Fruit fly (Drosophila melanogaster) whole organism, wandering third instar larva: ENCODE results near the gene CG14269.

Experiments used
- Abd-B ChIP-seq: fragments of >200 bp; optimal IDR thresholded peaks from 2 replicates; lab custom pipeline; 2017; ENCODE audit warnings: missing biosample characterization, missing genetic modification characterization
- CG32264 ChIP-seq: fragments of 200-800 bp; sonication (Bioruptor generic); optimal IDR thresholded peaks from 2 replicates; lab custom pipeline; 2016; ENCODE audit warnings: missing biosample characterization, missing genetic modification characterization
- CG9705 ChIP-seq: fragments of 200-800 bp; sonication (Bioruptor generic); optimal IDR thresholded peaks from 2 replicates; lab custom pipeline; 2018; ENCODE audit warnings: missing biosample characterization, mild to moderate bottlenecking, missing genetic modification characterization
- CrebA ChIP-seq: fragments of 200-800 bp; sonication (Bioruptor generic); optimal IDR thresholded peaks from 2 replicates; lab custom pipeline; 2016; ENCODE audit warnings: missing biosample characterization, mild to moderate bottlenecking, missing genetic modification characterization, borderline replicate concordance
- Dif ChIP-seq: fragments of 200-275, 200-300 bp; sonication (Bioruptor generic); optimal IDR thresholded peaks from 2 replicates; lab custom pipeline; 2018; ENCODE audit warnings: missing biosample characterization, missing genetic modification characterization; ENCODE audit not compliant: partially characterized antibody
- GATAd ChIP-seq: sonication (Bioruptor generic); optimal IDR thresholded peaks from 2 replicates; lab custom pipeline; 2016; ENCODE audit warnings: missing biosample characterization, missing genetic modification characterization
- HLH106 ChIP-seq: fragments of 200-800 bp; optimal IDR thresholded peaks from 3 replicates; lab custom pipeline; 2019; ENCODE audit warnings: missing biosample characterization, mild to moderate bottlenecking, missing genetic modification characterization, moderate library complexity
- Hnf4 ChIP-seq: fragments of 200-800 bp; sonication (Bioruptor generic); optimal IDR thresholded peaks from 2 replicates; lab custom pipeline; 2016; ENCODE audit warnings: missing biosample characterization, mild to moderate bottlenecking, missing genetic modification characterization
- Hr83 ChIP-seq: fragments of 200-300 bp; sonication (Bioruptor generic); optimal IDR thresholded peaks from 2 replicates; lab custom pipeline; 2016; ENCODE audit warnings: missing biosample characterization, mild to moderate bottlenecking, missing genetic modification characterization, moderate library complexity; ENCODE audit not compliant: poor library complexity, severe bottlenecking
- Jra ChIP-seq: sonication (Bioruptor generic); optimal IDR thresholded peaks from 2 replicates; lab custom pipeline; 2016; ENCODE audit warnings: missing biosample characterization, missing genetic modification characterization
- Mio ChIP-seq: sonication (Bioruptor generic); optimal IDR thresholded peaks from 2 replicates; lab custom pipeline; 2016; ENCODE audit warnings: missing biosample characterization, missing genetic modification characterization
- Myc ChIP-seq: fragments of >200 bp; optimal IDR thresholded peaks from 2 replicates; lab custom pipeline; 2017
- N ChIP-seq: fragments of >200 bp; optimal IDR thresholded peaks from 2 replicates; lab custom pipeline; 2018; ENCODE audit warnings: missing biosample characterization, missing external identifiers, missing genetic modification characterization
- OdsH ChIP-seq: fragments of 200-800 bp; sonication (Bioruptor generic); optimal IDR thresholded peaks from 2 replicates; lab custom pipeline; 2016; ENCODE audit warnings: missing biosample characterization, mild to moderate bottlenecking, missing genetic modification characterization
- Rel ChIP-seq, 2 experiments: fragments of 200-800 bp; sonication (Bioruptor generic) in 1 of 2; optimal IDR thresholded peaks; 2 replicates in 1 of 2; 3 replicates in 1 of 2; lab custom pipeline; 2016 to 2019; ENCODE audit warnings: mild to moderate bottlenecking in 2 of 2, missing biosample characterization in 2 of 2, missing genetic modification characterization in 2 of 2, moderate library complexity in 1 of 2
- Sp1 ChIP-seq: fragments of 200-800 bp; sonication (Bioruptor generic); optimal IDR thresholded peaks from 3 replicates; lab custom pipeline; 2019; ENCODE audit warnings: missing biosample characterization, mild to moderate bottlenecking, missing genetic modification characterization, moderate library complexity
- Vsx2 ChIP-seq: fragments of 200-300, 225-300 bp; sonication (Bioruptor generic); optimal IDR thresholded peaks from 2 replicates; lab custom pipeline; 2018; ENCODE audit warnings: missing biosample characterization, missing genetic modification characterization; ENCODE audit not compliant: partially characterized antibody
- br ChIP-seq: fragments of 200-800 bp; sonication (Bioruptor generic); optimal IDR thresholded peaks from 2 replicates; lab custom pipeline; 2016; ENCODE audit warnings: missing biosample characterization, missing genetic modification characterization
- brk ChIP-seq: fragments of 200-800 bp; sonication (Bioruptor generic); optimal IDR thresholded peaks from 2 replicates; lab custom pipeline; 2016; ENCODE audit warnings: missing biosample characterization, mild to moderate bottlenecking, missing genetic modification characterization
- dl ChIP-seq, 2 experiments: fragments of 175-275, 200-275 bp in 1 of 2; fragments of 200-275 bp in 1 of 2; sonication (Bioruptor generic); optimal IDR thresholded peaks; lab custom pipeline; 2018; ENCODE audit warnings: mild to moderate bottlenecking in 2 of 2, missing biosample characterization in 2 of 2, missing genetic modification characterization in 2 of 2, moderate library complexity in 2 of 2; ENCODE audit not compliant: partially characterized antibody in 2 of 2, insufficient read depth in 1 of 2
- dmrt93B ChIP-seq: fragments of 200-800 bp; sonication (Bioruptor generic); optimal IDR thresholded peaks from 2 replicates; lab custom pipeline; 2018; ENCODE audit warnings: missing biosample characterization, mild to moderate bottlenecking, missing genetic modification characterization
- dsf ChIP-seq: sonication (Bioruptor generic); optimal IDR thresholded peaks from 2 replicates; lab custom pipeline; 2016; ENCODE audit warnings: missing biosample characterization, missing genetic modification characterization, borderline replicate concordance
- ey ChIP-seq: fragments of 200-800 bp; sonication (Bioruptor generic); optimal IDR thresholded peaks from 2 replicates; lab custom pipeline; 2016; ENCODE audit warnings: missing biosample characterization, missing genetic modification characterization
- foxo ChIP-seq, 2 experiments: fragments of 200-800 bp; sonication (Bioruptor generic); optimal IDR thresholded peaks; 2 replicates in 1 of 2; 3 replicates in 1 of 2; lab custom pipeline; 2016 to 2017; ENCODE audit warnings: missing biosample characterization in 2 of 2, missing genetic modification characterization in 2 of 2
- fru ChIP-seq: fragments of 200-800 bp; sonication (Bioruptor generic); optimal IDR thresholded peaks from 3 replicates; lab custom pipeline; 2016; ENCODE audit warnings: missing biosample characterization, mild to moderate bottlenecking, missing genetic modification characterization
- h ChIP-seq: fragments of 200-800 bp; sonication (Bioruptor generic); optimal IDR thresholded peaks from 3 replicates; lab custom pipeline; 2016; ENCODE audit warnings: missing biosample characterization, mild to moderate bottlenecking, missing genetic modification characterization
- jim ChIP-seq: fragments of 175-275, 200-325 bp; sonication (Bioruptor generic); optimal IDR thresholded peaks from 2 replicates; lab custom pipeline; 2016; ENCODE audit warnings: missing biosample characterization, mild to moderate bottlenecking, missing genetic modification characterization
- lola ChIP-seq: fragments of >200 bp; optimal IDR thresholded peaks from 2 replicates; lab custom pipeline; 2017; ENCODE audit warnings: missing biosample characterization, missing genetic modification characterization
- pan ChIP-seq: fragments of >200 bp; optimal IDR thresholded peaks from 2 replicates; lab custom pipeline; 2017
- psq ChIP-seq: fragments of 200-800 bp; sonication (Bioruptor generic); optimal IDR thresholded peaks from 3 replicates; lab custom pipeline; 2017; ENCODE audit warnings: missing biosample characterization, mild to moderate bottlenecking, missing genetic modification characterization, moderate library complexity
- rgr ChIP-seq: fragments of 200-800 bp; sonication (Bioruptor generic); optimal IDR thresholded peaks from 3 replicates; lab custom pipeline; 2016; ENCODE audit warnings: missing biosample characterization, mild to moderate bottlenecking, missing genetic modification characterization
- sv ChIP-seq: fragments of 200-800 bp; sonication (Bioruptor generic); optimal IDR thresholded peaks from 3 replicates; lab custom pipeline; 2016; ENCODE audit warnings: missing biosample characterization, missing genetic modification characterization
- tai ChIP-seq: sonication (Bioruptor generic); optimal IDR thresholded peaks from 2 replicates; lab custom pipeline; 2016; ENCODE audit warnings: missing biosample characterization, missing genetic modification characterization
- usp ChIP-seq: fragments of >200 bp; optimal IDR thresholded peaks from 2 replicates; lab custom pipeline; 2017; ENCODE audit warnings: missing biosample characterization, missing genetic modification characterization
- woc ChIP-seq: sonication (Bioruptor generic); optimal IDR thresholded peaks from 2 replicates; lab custom pipeline; 2016; ENCODE audit warnings: missing biosample characterization, mild to moderate bottlenecking, missing genetic modification characterization

The CG14269 gene

dm6 chrX:3446157-3446556 is 10.6 kb upstream of the CG14269 start:
- TF ChIP-seq woc (GFP tag; lab: Kevin White, UChicago) (no peak), CG32264 (GFP tag; lab: Kevin White, UChicago) (no peak), rgr (GFP tag; lab: Kevin White, UChicago) (no peak), jim (GFP tag; lab: Kevin White, UChicago) (no peak), Hnf4 (GFP tag; lab: Kevin White, UChicago) (no peak), tai (GFP tag; lab: Kevin White, UChicago) (no peak), CrebA (GFP tag; lab: Kevin White, UChicago) (no peak), Vsx2 (GFP tag; lab: Kevin White, UChicago) (no peak), Dif (no peak)
- TF ChIP-seq, all 38 proteins: peak for 0

- no peak for TF ChIP-seq jim (GFP tag; lab: Kevin White, UChicago)
- TF ChIP-seq br (GFP tag; lab: Kevin White, UChicago) = no peak
- TF ChIP-seq h (GFP tag; lab: Kevin White, UChicago) = peak; percentile 44
- TF ChIP-seq Sp1 = peak; percentile 22
- TF ChIP-seq tai (GFP tag; lab: Kevin White, UChicago) = no peak
- TF ChIP-seq Myc (lab: Kevin White, UChicago) = no peak
- peak; percentile 34 for TF ChIP-seq psq (GFP tag; lab: Kevin White, UChicago)
- TF ChIP-seq dsf = no peak
- TF ChIP-seq Dif = no peak
- no peak for TF ChIP-seq N
- TF ChIP-seq pan (lab: Kevin White, UChicago) = no peak
- TF ChIP-seq usp = no peak
- TF ChIP-seq lola (GFP tag; lab: Kevin White, UChicago) = no peak
- peak; percentile 7 for TF ChIP-seq OdsH (GFP tag; lab: Kevin White, UChicago)
- TF ChIP-seq CG9705 (GFP tag; lab: Kevin White, UChicago) = no peak
- peak; percentile 52 for TF ChIP-seq rgr (GFP tag; lab: Kevin White, UChicago)
- no peak for TF ChIP-seq sv (GFP tag; lab: Kevin White, UChicago)
- TF ChIP-seq dl (GFP tag; optimal IDR thresholded peaks at IDR 0.05; lab: Kevin White, UChicago; ENCODE audit: insufficient read depth in 1 of 2, partially characterized antibody in 2 of 2) = no peak
- TF ChIP-seq HLH106 (tag; lab: Kevin White, UChicago) = peak; percentile 51
- TF ChIP-seq foxo (GFP tag; optimal IDR thresholded peaks at IDR 0.05; lab: Kevin White, UChicago) = peak in 1 of 2 experiments; percentile 64
- TF ChIP-seq Hr83 (GFP tag; lab: Kevin White, UChicago) = no peak
- TF ChIP-seq Vsx2 (GFP tag; lab: Kevin White, UChicago) = no peak
- TF ChIP-seq Abd-B (GFP tag; lab: Kevin White, UChicago) = no peak
- no peak for TF ChIP-seq Jra (GFP tag; lab: Kevin White, UChicago)
- TF ChIP-seq CrebA (GFP tag; lab: Kevin White, UChicago) = no peak
- peak; percentile 53 for TF ChIP-seq dmrt93B (GFP tag; lab: Kevin White, UChicago)
- no peak for TF ChIP-seq Rel (GFP tag; optimal IDR thresholded peaks at IDR 0.05; lab: Kevin White, UChicago)
- TF ChIP-seq Rel (tag; optimal IDR thresholded peaks at IDR 0.05; lab: Kevin White, UChicago) = no peak
- peak; percentile 40 for TF ChIP-seq fru (GFP tag; lab: Kevin White, UChicago)
- no peak for TF ChIP-seq ey (GFP tag; lab: Kevin White, UChicago)
- no peak for TF ChIP-seq CG32264 (GFP tag; lab: Kevin White, UChicago)
- TF ChIP-seq brk (GFP tag; lab: Kevin White, UChicago) = no peak
- no peak for TF ChIP-seq woc (GFP tag; lab: Kevin White, UChicago)
- TF ChIP-seq Mio (GFP tag; lab: Kevin White, UChicago) = no peak
Measured at dm6 chrX:3444800-3445199, 9.2 kb upstream of the CG14269 start.

dm6 chrX:3443902-3444301 is 8.3 kb upstream of the CG14269 start:
- no peak for TF ChIP-seq lola (GFP tag; lab: Kevin White, UChicago)
- no peak for TF ChIP-seq OdsH (GFP tag; lab: Kevin White, UChicago)
- no peak for TF ChIP-seq ey (GFP tag; lab: Kevin White, UChicago)
- no peak for TF ChIP-seq Myc (lab: Kevin White, UChicago)
- no peak for TF ChIP-seq CG32264 (GFP tag; lab: Kevin White, UChicago)
- TF ChIP-seq h (GFP tag; lab: Kevin White, UChicago) = no peak
- TF ChIP-seq Abd-B (GFP tag; lab: Kevin White, UChicago) = no peak
- no peak for TF ChIP-seq br (GFP tag; lab: Kevin White, UChicago)
- TF ChIP-seq fru (GFP tag; lab: Kevin White, UChicago) = no peak
- no peak for TF ChIP-seq rgr (GFP tag; lab: Kevin White, UChicago)
- TF ChIP-seq CG9705 (GFP tag; lab: Kevin White, UChicago) = no peak
- no peak for TF ChIP-seq Hr83 (GFP tag; lab: Kevin White, UChicago)
- TF ChIP-seq Sp1 = no peak
- no peak for TF ChIP-seq woc (GFP tag; lab: Kevin White, UChicago)
- TF ChIP-seq Rel (GFP tag; optimal IDR thresholded peaks at IDR 0.05; lab: Kevin White, UChicago) = no peak
- TF ChIP-seq Rel (tag; optimal IDR thresholded peaks at IDR 0.05; lab: Kevin White, UChicago) = no peak
- no peak for TF ChIP-seq N
- no peak for TF ChIP-seq GATAd (GFP tag; lab: Kevin White, UChicago)
- TF ChIP-seq, all 38 proteins: peak for 0
